Fruit fly (Drosophila melanogaster): ENCODE data around the gene CG7246.

CG7246 gene

dm6 chrX:9106212-9106774 is 25.4 kb upstream of the CG7246 start, which contains the start of gene Bx42 (continued):
- peak; percentile 8 for TF ChIP-seq Dp (GFP tag; optimal IDR thresholded peaks at IDR 0.05)
- peak; percentile 23 for TF ChIP-seq lilli (GFP tag; optimal IDR thresholded peaks at IDR 0.05)
- TF ChIP-seq CG6272 (GFP tag; IDR thresholded peaks at IDR 0.05), result 0 out of 2 replicates have a peak, but pooled peaks have one; percentile 4
- TF ChIP-seq her (GFP tag; optimal IDR thresholded peaks at IDR 0.05), result no peak
- TF ChIP-seq Pdp1 (GFP tag; optimal IDR thresholded peaks at IDR 0.05), result peak in 1 of 2 experiments; percentile 27
- no peak for TF ChIP-seq Rx (GFP tag; IDR thresholded peaks at IDR 0.05)
- TF ChIP-seq CG4730 (GFP tag; IDR thresholded peaks at IDR 0.05), result 0 out of 2 replicates have a peak, but pooled peaks have one; percentile 18
- peak; percentile 52 for TF ChIP-seq CG4617 (GFP tag; optimal IDR thresholded peaks at IDR 0.05; ENCODE audit: borderline replicate concordance)
- peak; percentile 23 for TF ChIP-seq CG9797 (GFP tag; optimal IDR thresholded peaks at IDR 0.05)
- no peak for TF ChIP-seq trem (tag; optimal IDR thresholded peaks at IDR 0.05)
- TF ChIP-seq CG10267 (tag; optimal IDR thresholded peaks at IDR 0.05), result peak; percentile 4
- TF ChIP-seq sisA (GFP tag; IDR thresholded peaks at IDR 0.05), result peak; percentile 3; the same call in 1 of the 2 replicates
- TF ChIP-seq pho (GFP tag; optimal IDR thresholded peaks at IDR 0.05), result peak; percentile 8

- TF ChIP-seq jing (GFP tag; optimal IDR thresholded peaks at IDR 0.05), result no peak
- TF ChIP-seq Myb (GFP tag; optimal IDR thresholded peaks at IDR 0.05), result peak; percentile 21
- peak; percentile 69 for TF ChIP-seq CG9797 (GFP tag; optimal IDR thresholded peaks at IDR 0.05)
- TF ChIP-seq CG12659 (GFP tag; optimal IDR thresholded peaks at IDR 0.05), result peak; percentile 41
- TF ChIP-seq row (GFP tag; IDR thresholded peaks at IDR 0.05), result peak; percentile 34; the same call in 2 of the 3 replicates
- TF ChIP-seq trem (tag; optimal IDR thresholded peaks at IDR 0.05), result peak; percentile 15
- peak; percentile 22 for TF ChIP-seq nmo (GFP tag; optimal IDR thresholded peaks at IDR 0.05)
- TF ChIP-seq E2f2 (GFP tag; IDR thresholded peaks at IDR 0.05), result peak; percentile 79
- peak; percentile 25 for TF ChIP-seq stwl (tag; optimal IDR thresholded peaks at IDR 0.05)
- peak; percentile 57; the same call in 1 of the 2 replicates for TF ChIP-seq crol (GFP tag; IDR thresholded peaks at IDR 0.05)
- no peak for TF ChIP-seq Vsx1 (GFP tag; optimal IDR thresholded peaks at IDR 0.05)
- TF ChIP-seq gfzf (GFP tag; optimal IDR thresholded peaks at IDR 0.05), result peak; percentile 83
- TF ChIP-seq bsh (GFP tag; optimal IDR thresholded peaks at IDR 0.05), result no peak
- peak; percentile 59 for TF ChIP-seq pzg (GFP tag; optimal IDR thresholded peaks at IDR 0.05)
- peak; percentile 35 for TF ChIP-seq BEAF-32 (GFP tag; optimal IDR thresholded peaks at IDR 0.05)
- TF ChIP-seq tll (GFP tag; optimal IDR thresholded peaks at IDR 0.05), result peak in 1 of 2 experiments; percentile 86
- peak in 1 of 2 experiments; percentile 92 for TF ChIP-seq Pdp1 (GFP tag; optimal IDR thresholded peaks at IDR 0.05)
- no peak for TF ChIP-seq Ssrp (tag; optimal IDR thresholded peaks at IDR 0.05)
- 0 out of 2 replicates have a peak, but pooled peaks have one; percentile 20 for TF ChIP-seq Atf6 (GFP tag; IDR thresholded peaks at IDR 0.05)
- TF ChIP-seq D19B (GFP tag; optimal IDR thresholded peaks at IDR 0.05), result no peak
- TF ChIP-seq CG33213 (GFP tag; optimal IDR thresholded peaks at IDR 0.05), result no peak
- TF ChIP-seq MESR4 (GFP tag; optimal IDR thresholded peaks at IDR 0.05), result peak; percentile 78
- peak; percentile 5 for TF ChIP-seq Sry-δ (GFP tag; optimal IDR thresholded peaks at IDR 0.05)
- TF ChIP-seq MBD-R2 (GFP tag; IDR thresholded peaks at IDR 0.05), result peak; percentile 34; the same call in 1 of the 2 replicates
- no peak for TF ChIP-seq mirr (GFP tag; optimal IDR thresholded peaks at IDR 0.05)
- TF ChIP-seq CG13287 (GFP tag; IDR thresholded peaks at IDR 0.05; ENCODE audit: partially characterized antibody), result 0 out of 2 replicates have a peak, but pooled peaks have one; percentile 11
- TF ChIP-seq CG9437 (GFP tag; optimal IDR thresholded peaks at IDR 0.05), result peak; percentile 26
- TF ChIP-seq CG4617 (GFP tag; optimal IDR thresholded peaks at IDR 0.05; ENCODE audit: borderline replicate concordance), result peak; percentile 9
- TF ChIP-seq Dp (GFP tag; optimal IDR thresholded peaks at IDR 0.05), result peak; percentile 73
- TF ChIP-seq chinmo (GFP tag; IDR thresholded peaks at IDR 0.05; ENCODE audit: partially characterized antibody), result 0 out of 4 replicates have a peak, but pooled peaks have one; percentile 26
- peak; percentile 37 for TF ChIP-seq CG17186 (GFP tag; optimal IDR thresholded peaks at IDR 0.05)
- 0 out of 3 replicates have a peak, but pooled peaks have one; percentile 12 for TF ChIP-seq CG34422 (GFP tag; IDR thresholded peaks at IDR 0.05)
- peak; percentile 59 for TF ChIP-seq sens (GFP tag)
- TF ChIP-seq sim (GFP tag; IDR thresholded peaks at IDR 0.05), result no peak
- peak; percentile 96 for TF ChIP-seq ERR (GFP tag; optimal IDR thresholded peaks at IDR 0.05)
- peak; percentile 13 for TF ChIP-seq CG2116 (GFP tag; optimal IDR thresholded peaks at IDR 0.05)
These were observed 22.7 kb upstream of the CG7246 start, which contains the start of gene CG7766 for dm6 chrX:9103308-9104185. Gene CG7766 (minus strand): TSS chrX:9103739.
